Worm (Caenorhabditis elegans) whole organism, young adult: ENCODE results near the gene W02B8.1.

ENCODE experiments used
- B0336.3 ChIP-seq: fragments of 200-800 bp; sonication (Bioruptor generic); IDR thresholded peaks from 2 replicates; pipeline ENCODE4 v1.3.6; 2022; ENCODE audit warnings: missing genetic modification characterization, missing compliant biosample characterization
- C06A6.2 ChIP-seq: fragments of 200-800 bp; sonication (Bioruptor generic); conservative IDR thresholded peaks from 2 replicates; pipeline ENCODE4 v1.3.6; 2022; ENCODE audit warnings: missing genetic modification characterization, missing compliant biosample characterization
- T07F8.4 ChIP-seq: sonication (generic microtip); optimal IDR thresholded peaks from 2 replicates; lab custom pipeline; 2016; ENCODE audit warnings: mild to moderate bottlenecking, missing genetic modification characterization, moderate library complexity, missing compliant biosample characterization
- Y53F4B.3 ChIP-seq: fragments of 200-800 bp; sonication (Bioruptor generic); IDR thresholded peaks from 2 replicates; pipeline ENCODE4 v1.3.6; 2022; ENCODE audit warnings: missing genetic modification reagents, missing genetic modification characterization, missing compliant biosample characterization
- Y53G8AR.9 ChIP-seq: fragments of 200-800 bp; sonication (Bioruptor generic); conservative IDR thresholded peaks from 2 replicates; pipeline ENCODE4 v1.3.6; 2022; ENCODE audit warnings: missing genetic modification reagents, missing genetic modification characterization, missing compliant biosample characterization
- Y79H2A.3 ChIP-seq: fragments of 200-800 bp; sonication (Bioruptor generic); conservative IDR thresholded peaks from 2 replicates; pipeline ENCODE4 v1.3.6; 2022; ENCODE audit warnings: missing genetic modification reagents, missing genetic modification characterization, missing compliant biosample characterization
- ama-1 ChIP-seq, 3 experiments: fragments of 150-350 bp in 1 of 3; sonication (generic microtip) in 2 of 3; optimal IDR thresholded peaks; 2 replicates each; lab custom pipeline; 2014 to 2018; ENCODE audit warnings: missing biosample characterization in 2 of 3, missing genetic modification characterization in 2 of 3, missing genetic modification reagents in 2 of 3
- attf-6 ChIP-seq: fragments of 200-800 bp; sonication (Bioruptor generic); IDR thresholded peaks from 2 replicates; pipeline ENCODE4 v1.3.6; 2022; ENCODE audit warnings: missing genetic modification reagents, missing genetic modification characterization, missing compliant biosample characterization
- cebp-1 ChIP-seq, 2 experiments: fragments of 200-800 bp in 1 of 2; sonication (Bioruptor generic) in 1 of 2; sonication (generic microtip) in 1 of 2; IDR thresholded peaks in 1 of 2; optimal IDR thresholded peaks in 1 of 2; 2 replicates each; pipeline versions ENCODE4 v1.3.6 to Lab custom; 2017 to 2022; ENCODE audit warnings: missing compliant biosample characterization in 2 of 2, missing genetic modification characterization in 2 of 2, mild to moderate bottlenecking in 1 of 2, missing genetic modification reagents in 1 of 2, moderate library complexity in 1 of 2
- ceh-100 ChIP-seq: fragments of 200-800 bp; sonication (Bioruptor generic); IDR thresholded peaks from 2 replicates; pipeline ENCODE4 v1.3.6; 2022; ENCODE audit warnings: missing genetic modification reagents, missing genetic modification characterization, missing compliant biosample characterization
- ceh-27 ChIP-seq: fragments of 200-800 bp; sonication (Bioruptor generic); optimal IDR thresholded peaks from 2 replicates; lab custom pipeline; 2018; ENCODE audit warnings: mild to moderate bottlenecking, missing genetic modification characterization, moderate library complexity, missing compliant biosample characterization
- ceh-91 ChIP-seq: fragments of 200-800 bp; sonication (Bioruptor generic); IDR thresholded peaks from 2 replicates; pipeline ENCODE4 v1.3.6; 2022; ENCODE audit warnings: missing genetic modification reagents, missing genetic modification characterization, missing compliant biosample characterization
- die-1 ChIP-seq: sonication (generic microtip); optimal IDR thresholded peaks from 2 replicates; lab custom pipeline; 2016; ENCODE audit warnings: missing genotype, mild to moderate bottlenecking, missing genetic modification characterization, missing compliant biosample characterization
- dox-1 ChIP-seq: fragments of 200-800 bp; sonication (Bioruptor generic); IDR thresholded peaks from 2 replicates; pipeline ENCODE4 v1.3.6; 2022; ENCODE audit warnings: missing genetic modification reagents, missing genetic modification characterization, missing compliant biosample characterization
- egrh-3 ChIP-seq: fragments of 200-800 bp; sonication (Bioruptor generic); IDR thresholded peaks from 2 replicates; pipeline ENCODE4 v1.3.6; 2022; ENCODE audit warnings: missing genetic modification reagents, missing genetic modification characterization, missing compliant biosample characterization
- ekl-4 ChIP-seq: fragments of 200-800 bp; sonication (Bioruptor generic); IDR thresholded peaks from 2 replicates; pipeline ENCODE4 v1.3.6; 2022; ENCODE audit warnings: missing genetic modification reagents, missing genetic modification characterization, missing compliant biosample characterization
- hlh-12 ChIP-seq: sonication (generic microtip); optimal IDR thresholded peaks from 2 replicates; lab custom pipeline; 2016; ENCODE audit warnings: missing genetic modification characterization, missing compliant biosample characterization
- hmg-1.2 ChIP-seq: fragments of 200-800 bp; sonication (Bioruptor generic); IDR thresholded peaks from 2 replicates; pipeline ENCODE4 v1.3.6; 2022; ENCODE audit warnings: missing genetic modification reagents, missing genetic modification characterization, missing compliant biosample characterization
- let-607 ChIP-seq, 2 experiments: fragments of 200-800 bp in 1 of 2; sonication (Bioruptor generic) in 1 of 2; sonication (generic microtip) in 1 of 2; optimal IDR thresholded peaks; 2 replicates each; lab custom pipeline; 2016 to 2018; ENCODE audit warnings: mild to moderate bottlenecking in 2 of 2, missing compliant biosample characterization in 2 of 2, missing genetic modification characterization in 2 of 2, moderate library complexity in 2 of 2, missing genotype in 1 of 2
- lin-26 ChIP-seq: fragments of 200-800 bp; sonication (Bioruptor generic); IDR thresholded peaks from 2 replicates; pipeline ENCODE4 v1.3.6; 2022; ENCODE audit warnings: missing genetic modification reagents, missing genetic modification characterization, missing compliant biosample characterization
- lin-40 ChIP-seq: sonication (generic microtip); optimal IDR thresholded peaks from 2 replicates; lab custom pipeline; 2016; ENCODE audit warnings: missing genetic modification characterization, mild to moderate bottlenecking, missing compliant biosample characterization, missing genotype, missing genetic modification reagents
- lin-54 ChIP-seq: fragments of 200-800 bp; sonication (Bioruptor generic); optimal IDR thresholded peaks from 2 replicates; lab custom pipeline; 2018; ENCODE audit warnings: mild to moderate bottlenecking, missing genetic modification characterization, missing compliant biosample characterization
- lsl-1 ChIP-seq: fragments of 200-800 bp; sonication (Bioruptor generic); optimal IDR thresholded peaks from 2 replicates; lab custom pipeline; 2018; ENCODE audit warnings: mild to moderate bottlenecking, missing genetic modification characterization, moderate library complexity, missing compliant biosample characterization
- madf-10 ChIP-seq: sonication (generic microtip); optimal IDR thresholded peaks from 2 replicates; lab custom pipeline; 2016; ENCODE audit warnings: mild to moderate bottlenecking, missing genetic modification characterization, missing compliant biosample characterization
- madf-3 ChIP-seq: fragments of 200-800 bp; sonication (Bioruptor generic); IDR thresholded peaks from 2 replicates; pipeline ENCODE4 v1.3.6; 2022; ENCODE audit warnings: missing genetic modification reagents, missing genetic modification characterization, missing compliant biosample characterization
- madf-6 ChIP-seq: fragments of 200-800 bp; sonication (Bioruptor generic); IDR thresholded peaks from 2 replicates; pipeline ENCODE4 v1.3.6; 2022; ENCODE audit warnings: missing genetic modification reagents, missing genetic modification characterization, missing compliant biosample characterization
- nfya-2 ChIP-seq: fragments of 200-800 bp; sonication (Bioruptor generic); IDR thresholded peaks from 2 replicates; pipeline ENCODE4 v1.3.6; 2022; ENCODE audit warnings: missing genetic modification reagents, missing genetic modification characterization, missing compliant biosample characterization
- nfyb-1 ChIP-seq: fragments of 200-800 bp; sonication (Bioruptor generic); IDR thresholded peaks from 2 replicates; pipeline ENCODE4 v1.3.6; 2022; ENCODE audit warnings: missing genetic modification reagents, missing genetic modification characterization, missing compliant biosample characterization
- nhr-80 ChIP-seq: sonication (generic microtip); optimal IDR thresholded peaks from 2 replicates; lab custom pipeline; 2016; ENCODE audit warnings: missing genetic modification characterization, missing compliant biosample characterization
- pbrm-1 ChIP-seq: fragments of 200-800 bp; sonication (Bioruptor generic); IDR thresholded peaks from 2 replicates; pipeline ENCODE4 v1.3.6; 2022; ENCODE audit warnings: missing genetic modification reagents, missing genetic modification characterization, missing compliant biosample characterization
- snpc-1.1 ChIP-seq: sonication (generic microtip); optimal IDR thresholded peaks from 2 replicates; lab custom pipeline; 2017; ENCODE audit warnings: missing genetic modification characterization, mild to moderate bottlenecking, missing compliant biosample characterization, antibody characterized with exemption, moderate library complexity, missing genotype, missing genetic modification reagents; ENCODE audit not compliant: insufficient read depth
- snpc-1.3 ChIP-seq: sonication (generic microtip); optimal IDR thresholded peaks from 2 replicates; lab custom pipeline; 2017; ENCODE audit warnings: missing genetic modification characterization, mild to moderate bottlenecking, missing compliant biosample characterization, antibody characterized with exemption, moderate library complexity, missing genotype, missing genetic modification reagents; ENCODE audit not compliant: insufficient read depth
- snpc-4 ChIP-seq, 5 experiments: fragments of 150-350 bp in 1 of 5; sonication (generic microtip) in 4 of 5; optimal IDR thresholded peaks; 2 replicates each; lab custom pipeline; 2014 to 2018; ENCODE audit warnings: missing genetic modification characterization in 5 of 5, missing biosample characterization in 3 of 5, antibody characterized with exemption in 2 of 5, mild to moderate bottlenecking in 2 of 5, missing compliant biosample characterization in 2 of 5, missing genotype in 2 of 5, moderate library complexity in 2 of 5, missing genetic modification reagents in 1 of 5
- xnd-1 ChIP-seq: sonication (generic microtip); optimal IDR thresholded peaks from 2 replicates; lab custom pipeline; 2016; ENCODE audit warnings: missing genotype, missing genetic modification reagents, missing genetic modification characterization, missing compliant biosample characterization
- zfh-2 ChIP-seq: fragments of 200-800 bp; sonication (Bioruptor generic); conservative IDR thresholded peaks from 2 replicates; pipeline ENCODE4 v1.3.6; 2022; ENCODE audit warnings: missing genetic modification reagents, missing genetic modification characterization, missing compliant biosample characterization
- ztf-18 ChIP-seq: sonication (generic microtip); optimal IDR thresholded peaks from 2 replicates; lab custom pipeline; 2016; ENCODE audit warnings: missing genotype, mild to moderate bottlenecking, missing genetic modification characterization, missing compliant biosample characterization

W02B8.1 gene

ce11 chrII:13860900-13861299, 41.0 kb downstream of the W02B8.1 start:
- no peak for TF ChIP-seq madf-6 (GFP tag; lab: Robert Waterston, UW)
- no peak for TF ChIP-seq nfyb-1
- TF ChIP-seq T07F8.4: no peak
- TF ChIP-seq hlh-12: no peak
- TF ChIP-seq nhr-80 (tag; lab: Kevin White, UChicago): peak; percentile 84
- no peak for TF ChIP-seq ama-1 (optimal IDR thresholded peaks at IDR 0.05; lab: Kevin White, UChicago)
- no peak for TF ChIP-seq ama-1 (GFP tag; optimal IDR thresholded peaks at IDR 0.05; lab: Kevin White, UChicago)
- no peak for TF ChIP-seq ceh-27 (GFP tag; lab: Kevin White, UChicago)
- no peak for TF ChIP-seq Y53F4B.3
- no peak for TF ChIP-seq madf-10 (tag; lab: Kevin White, UChicago)
- TF ChIP-seq attf-6 (GFP tag; lab: Robert Waterston, UW): no peak
- no peak for TF ChIP-seq madf-3 (GFP tag; lab: Robert Waterston, UW)
- no peak for TF ChIP-seq cebp-1 (GFP tag; IDR thresholded peaks at IDR 0.05; lab: Robert Waterston, UW)
- peak; percentile 9 for TF ChIP-seq cebp-1 (tag; optimal IDR thresholded peaks at IDR 0.05; lab: Kevin White, UChicago)

ce11 chrII:13859847-13860246, 42.1 kb downstream of the W02B8.1 start:
- TF ChIP-seq cebp-1 (GFP tag; IDR thresholded peaks at IDR 0.05; lab: Robert Waterston, UW) (no peak), cebp-1 (tag; optimal IDR thresholded peaks at IDR 0.05; lab: Kevin White, UChicago) (peak; percentile 39), ceh-91 (0 out of 2 replicates have a peak, but pooled peaks have one; percentile 14), hmg-1.2 (GFP tag; lab: Robert Waterston, UW) (peak; percentile 6; the same call in 1 of the 2 replicates), C06A6.2 (GFP tag; lab: Robert Waterston, UW) (no peak), nhr-80 (tag; lab: Kevin White, UChicago) (peak; percentile 23)

ce11 chrII:13858352-13858751, 43.6 kb downstream of the W02B8.1 start:
- peak; percentile 37; the same call in 1 of the 2 replicates for TF ChIP-seq dox-1 (GFP tag; lab: Robert Waterston, UW)
- no peak for TF ChIP-seq Y53F4B.3
- peak; percentile 89 for TF ChIP-seq zfh-2 (GFP tag; lab: Robert Waterston, UW)
- 0 out of 2 replicates have a peak, but pooled peaks have one; percentile 29 for TF ChIP-seq lin-26 (GFP tag; lab: Robert Waterston, UW)
- TF ChIP-seq B0336.3 (GFP tag; lab: Robert Waterston, UW): no peak
- TF ChIP-seq egrh-3: peak; percentile 38; the same call in 1 of the 2 replicates

- TF ChIP-seq nfyb-1: peak; percentile 97
- 0 out of 2 replicates have a peak, but pooled peaks have one; percentile 28 for TF ChIP-seq nfya-2
- no peak for TF ChIP-seq Y79H2A.3 (GFP tag; lab: Robert Waterston, UW)
- TF ChIP-seq lin-40 (tag; lab: Kevin White, UChicago): no peak
These were observed 46.6 kb downstream of the W02B8.1 start for ce11 chrII:13855352-13855751.

ce11 chrII:13852532-13853199, 49.2 kb downstream of the W02B8.1 start:
- TF ChIP-seq lsl-1 (GFP tag; lab: Kevin White, UChicago): peak; percentile 61
- TF ChIP-seq ztf-18 (tag; lab: Kevin White, UChicago): peak; percentile 10
- peak; percentile 93 for TF ChIP-seq lin-26 (GFP tag; lab: Robert Waterston, UW)
- TF ChIP-seq snpc-1.1 (tag; lab: Kevin White, UChicago): peak; percentile 87
- peak in 1 of 2 experiments; percentile 6 for TF ChIP-seq let-607 (tag; optimal IDR thresholded peaks at IDR 0.05; lab: Kevin White, UChicago)
- TF ChIP-seq B0336.3 (GFP tag; lab: Robert Waterston, UW): peak; percentile 65
- peak; percentile 84 for TF ChIP-seq snpc-4 (GFP tag; optimal IDR thresholded peaks at IDR 0.05; lab: Kevin White, UChicago)
- TF ChIP-seq snpc-4 (tag; optimal IDR thresholded peaks at IDR 0.05; lab: Kevin White, UChicago): peak; percentile 54 to 97 (median 93)
- TF ChIP-seq ceh-100: peak; percentile 60; the same call in 1 of the 2 replicates
- peak; percentile 18 for TF ChIP-seq die-1
- TF ChIP-seq pbrm-1 (GFP tag; lab: Robert Waterston, UW): peak; percentile 69
- TF ChIP-seq xnd-1 (tag; lab: Kevin White, UChicago): peak; percentile 25
- 0 out of 2 replicates have a peak, but pooled peaks have one; percentile 67 for TF ChIP-seq Y53G8AR.9 (GFP tag; lab: Robert Waterston, UW)
- peak; percentile 59 for TF ChIP-seq zfh-2 (GFP tag; lab: Robert Waterston, UW)
- peak; percentile 47; the same call in 1 of the 2 replicates for TF ChIP-seq madf-6 (GFP tag; lab: Robert Waterston, UW)
- peak; percentile 57; the same call in 1 of the 2 replicates for TF ChIP-seq ekl-4
- TF ChIP-seq lin-54 (GFP tag; lab: Kevin White, UChicago): peak; percentile 13
- peak; percentile 13 for TF ChIP-seq snpc-1.3 (tag; lab: Kevin White, UChicago)
- peak; percentile 69; the same call in 1 of the 2 replicates for TF ChIP-seq nfyb-1
- peak; percentile 94 for TF ChIP-seq attf-6 (GFP tag; lab: Robert Waterston, UW)
